Fruit fly (Drosophila melanogaster): Measurements from ENCODE around the gene Pebp1.

The Pebp1 gene

DNA sequence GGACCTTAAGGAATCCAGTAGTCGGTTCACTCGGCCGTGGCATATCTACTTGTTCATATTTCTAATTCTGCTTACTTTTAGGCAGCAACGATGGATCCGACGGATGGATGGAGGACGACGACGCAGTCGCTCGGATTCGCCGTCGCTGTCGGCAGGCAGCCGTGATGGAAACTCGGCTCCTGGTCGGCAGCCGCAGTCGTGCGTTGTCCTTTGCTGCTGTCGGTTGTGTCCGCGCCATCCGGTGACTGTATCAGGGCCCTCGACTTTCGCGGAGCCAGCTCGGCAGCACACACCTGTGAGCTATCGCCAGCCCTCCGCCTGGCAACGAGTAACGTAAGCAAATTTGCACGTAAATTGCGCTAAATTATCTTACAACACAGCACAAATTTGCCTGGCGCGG lies 31.2 kb downstream of the Pebp1 start, which contains the start of gene Octbeta1R:
Gene Octbeta1R, plus strand, starts transcription at position 191 of the 400 bp plus-strand sequence.
- no peak for TF ChIP-seq CG17801 (GFP tag; optimal IDR thresholded peaks at IDR 0.05; ENCODE audit: partially characterized antibody)

DNA sequence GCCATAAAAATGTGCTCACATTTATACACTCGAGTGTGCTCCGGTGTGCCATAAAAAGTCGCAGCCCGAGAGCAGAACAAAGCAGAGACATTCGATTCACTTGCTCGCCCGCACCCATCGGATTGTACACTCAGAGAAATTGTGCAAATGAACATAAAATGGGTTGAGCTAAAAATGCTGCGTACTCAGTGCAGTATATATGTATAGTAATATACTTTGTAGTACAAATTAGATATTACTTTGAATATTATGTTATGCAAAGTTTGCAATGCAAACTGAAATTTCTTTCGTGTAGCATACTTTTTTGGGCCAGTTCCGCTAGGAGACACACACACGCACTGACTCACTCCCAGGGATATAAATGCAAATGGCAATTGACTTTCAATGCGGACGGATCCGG lies 37.8 kb downstream of the Pebp1 start:
- no peak for TF ChIP-seq CG17801 (GFP tag; optimal IDR thresholded peaks at IDR 0.05; ENCODE audit: partially characterized antibody)

DNA sequence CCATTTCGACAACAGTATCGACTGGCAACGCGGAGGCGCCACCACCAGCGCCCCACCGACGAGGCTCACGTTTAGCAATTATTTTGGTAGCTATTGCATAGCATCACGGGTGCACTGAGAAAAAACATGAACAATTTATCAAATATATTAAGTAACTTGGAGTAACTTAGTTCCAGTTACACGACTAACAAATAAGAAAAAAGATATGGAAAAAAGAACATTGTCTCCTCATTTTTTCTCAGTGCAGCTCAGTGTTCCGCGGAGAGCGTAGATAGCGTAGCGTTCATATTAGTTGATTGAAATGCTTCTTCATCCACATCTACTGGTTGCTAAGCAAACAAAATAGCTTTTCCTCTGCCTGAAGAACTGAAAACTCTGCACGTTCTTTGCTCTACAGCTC lies 49.5 kb downstream of the Pebp1 start:
- no peak for TF ChIP-seq CG17801 (GFP tag; optimal IDR thresholded peaks at IDR 0.05; ENCODE audit: partially characterized antibody)

Data from ovary, adult (tissue).